Worm (Caenorhabditis elegans) whole organism, young adult: ENCODE data around the gene Y43F8C.17.

Source experiments
- F49E8.2 ChIP-seq: sonication (generic microtip); optimal IDR thresholded peaks from 3 replicates; lab custom pipeline; 2017; ENCODE audit warnings: missing genetic modification characterization, mild to moderate bottlenecking, missing compliant biosample characterization, antibody characterized with exemption, moderate library complexity; ENCODE audit not compliant: insufficient read depth
- attf-3 ChIP-seq: fragments of 200-800 bp; sonication (Bioruptor generic); conservative IDR thresholded peaks from 2 replicates; pipeline ENCODE4 v1.3.6; 2022; ENCODE audit warnings: missing genetic modification reagents, missing genetic modification characterization, missing compliant biosample characterization
- dpl-1 ChIP-seq: fragments of 150-350 bp; optimal IDR thresholded peaks from 2 replicates; lab custom pipeline; 2014; ENCODE audit warnings: missing biosample characterization, missing genetic modification reagents, missing genetic modification characterization
- lin-26 ChIP-seq: fragments of 200-800 bp; sonication (Bioruptor generic); IDR thresholded peaks from 2 replicates; pipeline ENCODE4 v1.3.6; 2022; ENCODE audit warnings: missing genetic modification reagents, missing genetic modification characterization, missing compliant biosample characterization
- nhr-80 ChIP-seq: sonication (generic microtip); optimal IDR thresholded peaks from 2 replicates; lab custom pipeline; 2016; ENCODE audit warnings: missing genetic modification characterization, missing compliant biosample characterization

ce11 chrV:19667716-19668115, 48.2 kb upstream of the Y43F8C.17 start:
- TF ChIP-seq nhr-80 (no peak), lin-26 (GFP tag; lab: Robert Waterston, UW) (no peak), attf-3 (no peak), F49E8.2 (tag; lab: Kevin White, UChicago) (no peak), dpl-1 (GFP tag; lab: Kevin White, UChicago) (no peak)
